Fruit fly (Drosophila melanogaster): ENCODE data around the gene CG16965.

DNA sequence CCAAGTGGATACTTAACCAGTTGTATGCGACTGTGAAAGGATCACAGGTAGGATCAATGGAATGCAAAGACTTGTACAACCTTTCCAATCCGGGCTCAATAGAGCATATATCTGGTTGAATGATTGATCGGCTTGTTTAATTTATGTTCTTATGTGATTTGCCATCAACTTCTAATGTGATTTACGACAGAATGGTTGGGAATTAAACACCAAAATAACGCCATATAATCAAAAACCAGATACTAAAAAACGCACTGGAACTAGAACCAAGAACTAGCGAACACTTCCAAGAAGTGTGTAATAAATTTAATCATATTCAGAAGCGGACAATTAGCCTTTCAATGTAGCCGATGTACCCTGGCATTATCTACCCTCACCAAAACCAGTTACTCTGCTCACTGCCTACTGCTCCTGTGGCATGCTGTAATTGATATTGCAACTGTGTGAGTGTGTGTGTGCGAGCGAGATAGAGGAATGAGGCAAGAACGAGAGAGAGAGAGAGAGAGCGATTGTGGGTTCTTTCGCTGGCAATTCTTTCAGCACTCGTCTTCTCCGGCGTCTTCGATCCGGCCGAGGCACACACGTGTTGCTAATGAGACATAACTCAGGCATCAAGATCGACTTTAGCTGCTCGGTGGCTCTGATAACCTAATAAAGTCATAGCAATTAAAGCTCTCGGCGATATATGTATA is 12.7 kb upstream of the CG16965 start:
- TF ChIP-seq EcR (GFP tag; optimal IDR thresholded peaks at IDR 0.05) (no peak), usp (GFP tag; optimal IDR thresholded peaks at IDR 0.05) (no peak)

Measured in whole organism.